Worm (Caenorhabditis elegans) whole organism, mixed stage, embryonic: ENCODE results near the gene C50E3.15.

Experiments used
- elt-1 ChIP-seq: sonication (generic microtip); optimal IDR thresholded peaks from 2 replicates; lab custom pipeline; 2017; ENCODE audit warnings: missing genetic modification characterization, mild to moderate bottlenecking, missing compliant biosample characterization, antibody characterized with exemption, moderate library complexity, borderline replicate concordance; ENCODE audit not compliant: insufficient read depth
- nhr-237 ChIP-seq: fragments of 150-350 bp; optimal IDR thresholded peaks from 2 replicates; lab custom pipeline; 2014; ENCODE audit warnings: missing biosample characterization, missing genetic modification characterization
- pha-4 ChIP-seq: fragments of 150-350 bp; optimal IDR thresholded peaks from 2 replicates; lab custom pipeline; 2018; ENCODE audit warnings: missing biosample characterization, missing genetic modification reagents, missing genetic modification characterization
- tbx-8 ChIP-seq: fragments of 200-800 bp; sonication (Bioruptor generic); optimal IDR thresholded peaks from 2 replicates; lab custom pipeline; 2018; ENCODE audit warnings: mild to moderate bottlenecking, missing genetic modification characterization, moderate library complexity, missing compliant biosample characterization
- unc-62 ChIP-seq: fragments of 150-350 bp; optimal IDR thresholded peaks from 2 replicates; lab custom pipeline; 2014; ENCODE audit warnings: missing biosample characterization, missing genetic modification reagents, missing genetic modification characterization
- zip-8 ChIP-seq: fragments of 150-350 bp; optimal IDR thresholded peaks from 2 replicates; lab custom pipeline; 2014; ENCODE audit warnings: missing biosample characterization, missing genetic modification characterization
- ztf-11 ChIP-seq: fragments of 150-350 bp; optimal IDR thresholded peaks from 2 replicates; lab custom pipeline; 2014; ENCODE audit warnings: missing biosample characterization, missing genetic modification characterization

- no peak for TF ChIP-seq ztf-11 (tag; lab: Kevin White, UChicago)
- TF ChIP-seq pha-4 (tag; lab: Kevin White, UChicago), result no peak
- no peak for TF ChIP-seq unc-62 (GFP tag; lab: Kevin White, UChicago)
- no peak for TF ChIP-seq elt-1 (tag; lab: Kevin White, UChicago)
- no peak for TF ChIP-seq zip-8 (tag; lab: Kevin White, UChicago)
- TF ChIP-seq nhr-237 (tag; lab: Kevin White, UChicago), result no peak
- no peak for TF ChIP-seq tbx-8
Measured at ce11 chrV:7667940-7668339, 49.7 kb downstream of the C50E3.15 start, which contains the start of gene C12D5.5.
